Worm (Caenorhabditis elegans) whole organism, L2 larva: ENCODE measurements around the gene F47B8.2.

Source experiments
- R02D3.7 ChIP-seq: fragments of 150-350 bp; optimal IDR thresholded peaks from 2 replicates; lab custom pipeline; 2014; ENCODE audit warnings: missing biosample characterization, missing genetic modification characterization
- Y55F3AM.14 ChIP-seq: fragments of 200-800 bp; sonication (Bioruptor generic); optimal IDR thresholded peaks from 2 replicates; lab custom pipeline; 2018; ENCODE audit warnings: mild to moderate bottlenecking, missing genetic modification characterization, missing compliant biosample characterization
- alr-1 ChIP-seq: fragments of 150-350 bp; optimal IDR thresholded peaks from 2 replicates; lab custom pipeline; 2014; ENCODE audit warnings: missing biosample characterization, missing genetic modification characterization
- aly-2 ChIP-seq: fragments of 150-350 bp; optimal IDR thresholded peaks from 2 replicates; lab custom pipeline; 2014; ENCODE audit warnings: missing biosample characterization, missing genetic modification characterization
- ceh-16 ChIP-seq: fragments of 150-350 bp; optimal IDR thresholded peaks from 2 replicates; lab custom pipeline; 2014; ENCODE audit warnings: missing biosample characterization, missing genetic modification characterization
- dmd-4 ChIP-seq: sonication (generic microtip); optimal IDR thresholded peaks from 2 replicates; lab custom pipeline; 2017; ENCODE audit warnings: missing biosample characterization, missing genetic modification characterization
- elt-1 ChIP-seq: fragments of 150-350 bp; optimal IDR thresholded peaks from 2 replicates; lab custom pipeline; 2014; ENCODE audit warnings: missing biosample characterization, missing genetic modification characterization
- mbf-1 ChIP-seq: sonication (generic microtip); optimal IDR thresholded peaks from 2 replicates; lab custom pipeline; 2017; ENCODE audit warnings: missing biosample characterization, missing genetic modification characterization
- mdl-1 ChIP-seq, 2 experiments: fragments of 150-350 bp in 1 of 2; sonication (generic microtip) in 1 of 2; optimal IDR thresholded peaks; 2 replicates each; lab custom pipeline; 2017; ENCODE audit warnings: missing biosample characterization in 2 of 2, missing genetic modification characterization in 2 of 2
- sma-3 ChIP-seq: sonication (generic microtip); optimal IDR thresholded peaks from 2 replicates; lab custom pipeline; 2016; ENCODE audit warnings: missing genetic modification reagents, missing genetic modification characterization, missing compliant biosample characterization
- unc-62 ChIP-seq: fragments of 150-350 bp; optimal IDR thresholded peaks from 2 replicates; lab custom pipeline; 2014; ENCODE audit warnings: missing biosample characterization, missing genetic modification reagents, missing genetic modification characterization
- ztf-4 ChIP-seq: fragments of 150-350 bp; optimal IDR thresholded peaks from 2 replicates; lab custom pipeline; 2014; ENCODE audit warnings: missing biosample characterization, missing genetic modification characterization

DNA sequence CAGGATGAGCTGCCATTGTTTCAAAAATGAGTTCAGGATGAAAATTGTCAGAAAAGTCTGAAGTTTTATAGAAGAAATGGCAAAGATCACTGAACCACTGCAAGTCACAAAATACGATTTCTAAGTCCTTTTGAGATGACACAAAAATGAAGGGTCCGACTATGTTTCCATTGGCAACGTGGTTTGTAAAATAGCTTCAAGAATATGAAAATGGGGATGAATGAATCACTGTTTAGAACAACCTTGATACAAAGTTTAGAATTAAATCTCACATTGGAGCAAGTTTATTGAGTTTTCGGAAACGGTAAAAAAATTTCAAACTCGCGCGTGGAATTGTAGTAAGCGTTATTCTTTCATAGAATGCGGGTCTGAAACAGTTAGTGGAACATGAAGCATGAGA lies 5.3 kb downstream of the F47B8.2 start, which contains the start of gene ddn-3:
- TF ChIP-seq mbf-1 (tag; lab: Kevin White, UChicago) (no peak), R02D3.7 (tag; lab: Kevin White, UChicago) (no peak), ztf-4 (tag; lab: Kevin White, UChicago) (no peak), ceh-16 (no peak), aly-2 (tag; lab: Kevin White, UChicago) (no peak), elt-1 (tag; lab: Kevin White, UChicago) (no peak), Y55F3AM.14 (GFP tag; lab: Kevin White, UChicago) (no peak), mdl-1 (tag; optimal IDR thresholded peaks at IDR 0.05; lab: Kevin White, UChicago) (no peak), sma-3 (GFP tag; lab: Kevin White, UChicago) (no peak), unc-62 (GFP tag; lab: Kevin White, UChicago) (no peak), dmd-4 (tag; lab: Kevin White, UChicago) (no peak), alr-1 (tag; lab: Kevin White, UChicago) (no peak)
